Worm (Caenorhabditis elegans): ENCODE results near the gene mtg-1.
A peak's percentile ranks its signal among the peaks of the same experiment; 100 is the strongest.

The mtg-1 gene

DNA sequence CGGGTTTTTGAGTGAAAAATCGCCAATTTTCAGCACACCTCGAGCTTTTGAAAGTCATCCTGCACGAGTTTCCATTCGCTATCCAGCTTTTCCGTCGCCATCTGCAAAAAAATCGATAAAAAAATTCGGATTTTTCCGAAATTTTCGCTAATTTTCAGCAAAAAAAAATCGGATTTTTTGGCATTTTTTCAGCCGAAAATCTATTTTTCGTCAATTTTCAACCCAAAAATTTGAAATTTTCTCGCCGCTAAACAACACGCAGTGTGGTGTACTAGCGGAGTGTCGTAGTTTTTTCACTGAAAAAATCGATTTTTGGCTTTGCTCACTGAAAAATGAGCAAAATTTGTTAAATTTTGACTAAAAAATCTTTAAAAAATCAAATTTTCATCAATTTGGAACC lies 15.7 kb upstream of the mtg-1 start, which contains the start of gene tmem-120:
tmem-120 (minus strand) TSS at position 101 of the 400 bp plus-strand sequence.
- TF ChIP-seq lsy-27 (tag; optimal IDR thresholded peaks at IDR 0.05; ENCODE audit: borderline replicate concordance, insufficient read depth) (no peak), mes-4 (tag; optimal IDR thresholded peaks at IDR 0.05) (no peak), hrde-1 (tag; optimal IDR thresholded peaks at IDR 0.05; ENCODE audit: borderline replicate concordance) (no peak), attf-6 (GFP tag; IDR thresholded peaks at IDR 0.05) (no peak), sdz-38 (tag; optimal IDR thresholded peaks at IDR 0.05) (no peak), snpc-4 (GFP tag; optimal IDR thresholded peaks at IDR 0.05) (no peak), snpc-4 (tag; optimal IDR thresholded peaks at IDR 0.05) (no peak), ceh-79 (tag; optimal IDR thresholded peaks at IDR 0.05) (no peak), let-526 (GFP tag; IDR thresholded peaks at IDR 0.05) (no peak), ekl-4 (GFP tag; IDR thresholded peaks at IDR 0.05) (no peak), mcd-1 (GFP tag; IDR thresholded peaks at IDR 0.05) (no peak), dpl-1 (GFP tag; optimal IDR thresholded peaks at IDR 0.05) (no peak), cebp-1 (GFP tag; IDR thresholded peaks at IDR 0.05) (no peak), cebp-1 (tag; optimal IDR thresholded peaks at IDR 0.05) (no peak), egl-44 (GFP tag; IDR thresholded peaks at IDR 0.05) (no peak), Y53F4B.3 (GFP tag; IDR thresholded peaks at IDR 0.05) (no peak), T07F8.4 (tag; optimal IDR thresholded peaks at IDR 0.05) (no peak), F52B5.7 (tag; optimal IDR thresholded peaks at IDR 0.05) (no peak)

DNA sequence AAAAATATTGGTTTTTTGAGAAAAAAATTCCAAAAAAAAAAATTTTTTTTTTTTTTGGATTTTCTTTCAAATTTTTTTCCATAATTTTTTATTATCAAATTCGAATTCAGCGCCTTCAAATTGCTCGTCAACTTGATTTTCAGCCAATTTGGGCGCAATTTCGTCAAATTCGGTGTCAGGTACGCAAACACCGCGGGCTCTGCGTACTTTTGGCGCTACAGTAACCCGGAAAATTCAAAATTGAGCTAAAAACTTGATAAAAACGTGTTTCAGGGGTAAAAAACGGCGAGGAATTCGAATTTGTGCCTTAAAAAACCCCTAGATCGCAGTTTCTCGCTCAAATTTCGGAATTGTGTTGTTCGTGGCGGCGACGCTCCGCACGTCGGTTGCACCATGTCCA lies 13.7 kb upstream of the mtg-1 start:
- peak; percentile 50 for TF ChIP-seq lsl-1 (GFP tag; optimal IDR thresholded peaks at IDR 0.05)
- TF ChIP-seq Y56A3A.18 (GFP tag; IDR thresholded peaks at IDR 0.05): no peak

DNA sequence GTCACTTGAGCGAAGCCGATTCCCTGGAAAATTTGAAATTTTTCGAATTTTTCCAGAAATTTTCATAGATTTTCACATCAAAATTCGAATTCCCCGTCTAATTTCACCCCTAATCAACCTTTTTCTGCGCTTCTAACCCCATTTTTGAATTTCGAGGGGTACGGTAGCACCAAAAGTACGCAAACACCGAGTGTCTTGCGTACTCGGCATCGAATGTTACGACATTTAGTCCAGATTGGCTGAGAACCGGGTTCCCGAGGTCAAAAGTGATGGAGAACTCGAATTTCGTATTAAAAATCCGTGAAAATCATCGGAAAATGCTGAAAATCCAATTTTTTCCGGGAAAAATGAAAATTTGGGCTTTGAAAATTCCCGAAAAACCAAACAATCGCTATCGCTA lies 5.2 kb upstream of the mtg-1 start:
- no peak for TF ChIP-seq nhr-179 (tag; optimal IDR thresholded peaks at IDR 0.05)
- no peak for TF ChIP-seq madf-3 (GFP tag; IDR thresholded peaks at IDR 0.05)
- no peak for TF ChIP-seq mes-4 (tag; optimal IDR thresholded peaks at IDR 0.05)

DNA sequence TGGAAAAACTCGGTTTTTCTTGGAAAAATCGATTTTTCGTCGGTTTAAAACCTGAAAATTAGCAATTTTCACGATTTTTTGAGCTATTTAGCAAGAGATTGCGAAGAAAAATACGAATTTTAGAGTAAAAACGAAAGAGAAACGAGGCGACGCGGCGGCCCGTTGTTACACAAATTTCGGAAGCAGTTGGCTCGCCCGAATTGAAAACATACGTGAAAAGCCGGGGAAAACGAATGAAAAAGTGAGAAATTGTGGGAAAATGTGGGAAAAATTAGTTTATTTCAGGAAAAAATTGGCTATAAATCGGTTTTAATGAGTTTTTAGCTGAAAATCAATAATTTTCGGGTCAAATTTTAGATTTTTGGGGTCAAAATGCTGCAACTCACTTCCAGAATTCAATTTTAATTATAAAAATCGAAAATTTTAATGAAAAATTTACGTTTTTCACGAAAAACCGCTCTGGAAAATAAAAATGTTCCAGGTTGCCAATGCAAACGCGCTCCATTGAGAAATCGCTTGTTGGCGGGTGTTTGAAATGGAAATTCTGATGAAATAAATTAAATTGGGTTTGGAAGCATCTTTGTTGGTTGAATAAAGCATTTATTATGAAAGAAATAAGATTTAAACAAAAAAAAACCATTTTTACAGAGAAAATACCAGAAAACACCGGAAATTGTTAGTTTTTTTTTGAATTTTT lies 649 bp upstream of the mtg-1 start, which contains the start of gene snf-6:
snf-6 (minus strand) TSS at position 51 of the 697 bp plus-strand sequence.
- TF ChIP-seq dpl-1 (GFP tag; optimal IDR thresholded peaks at IDR 0.05): peak; percentile 54
- no peak for TF ChIP-seq Y56A3A.18 (GFP tag; IDR thresholded peaks at IDR 0.05)
- no peak for TF ChIP-seq bed-2 (GFP tag; IDR thresholded peaks at IDR 0.05)
- peak; percentile 31 for TF ChIP-seq lin-40 (tag; optimal IDR thresholded peaks at IDR 0.05)
- TF ChIP-seq B0035.1 (tag; optimal IDR thresholded peaks at IDR 0.05): no peak
- TF ChIP-seq F49E8.2 (tag; optimal IDR thresholded peaks at IDR 0.05; ENCODE audit: insufficient read depth): no peak
- no peak for TF ChIP-seq F10E7.11 (tag; optimal IDR thresholded peaks at IDR 0.05)
- TF ChIP-seq Y53F4B.3 (GFP tag; IDR thresholded peaks at IDR 0.05): no peak
- 0 out of 2 replicates have a peak, but pooled peaks have one; percentile 13 for TF ChIP-seq cebp-1 (GFP tag; IDR thresholded peaks at IDR 0.05)
- TF ChIP-seq cebp-1 (tag; optimal IDR thresholded peaks at IDR 0.05): peak; percentile 72
- no peak for TF ChIP-seq Y79H2A.3 (GFP tag; conservative IDR thresholded peaks at IDR 0.05)
- no peak for TF ChIP-seq him-1 (tag; optimal IDR thresholded peaks at IDR 0.05)
- TF ChIP-seq F23B12.7 (tag; optimal IDR thresholded peaks at IDR 0.05; ENCODE audit: insufficient read depth): peak; percentile 41
- no peak for TF ChIP-seq F55B11.4 (tag; optimal IDR thresholded peaks at IDR 0.05; ENCODE audit: borderline replicate concordance, insufficient read depth)
- no peak for TF ChIP-seq rec-8 (tag; optimal IDR thresholded peaks at IDR 0.05)
- TF ChIP-seq mel-28 (tag; optimal IDR thresholded peaks at IDR 0.05; ENCODE audit: borderline replicate concordance): no peak
- no peak for TF ChIP-seq tbp1 (GFP tag; optimal IDR thresholded peaks at IDR 0.05)
- no peak for TF ChIP-seq snpc-1.3 (tag; optimal IDR thresholded peaks at IDR 0.05; ENCODE audit: insufficient read depth)
- TF ChIP-seq Y95B8A.8 (GFP tag; IDR thresholded peaks at IDR 0.05): no peak
- no peak for TF ChIP-seq Y53G8AR.9 (GFP tag; conservative IDR thresholded peaks at IDR 0.05)
- TF ChIP-seq unc-130 (GFP tag; optimal IDR thresholded peaks at IDR 0.05): no peak
- TF ChIP-seq aptf-3 (GFP tag; IDR thresholded peaks at IDR 0.05): no peak
- no peak for TF ChIP-seq nhr-27 (tag; optimal IDR thresholded peaks at IDR 0.05)
- TF ChIP-seq F33H1.4 (GFP tag; IDR thresholded peaks at IDR 0.05): peak; percentile 24; the same call in 1 of the 2 replicates
- TF ChIP-seq hrde-1 (tag; optimal IDR thresholded peaks at IDR 0.05; ENCODE audit: borderline replicate concordance): no peak
- no peak for TF ChIP-seq sdz-38 (tag; optimal IDR thresholded peaks at IDR 0.05)

All from whole organism, young adult.